Worm (Caenorhabditis elegans): ENCODE results near the gene apc-17.
A peak's percentile ranks its signal among the peaks of the same experiment; 100 is the strongest.

DNA sequence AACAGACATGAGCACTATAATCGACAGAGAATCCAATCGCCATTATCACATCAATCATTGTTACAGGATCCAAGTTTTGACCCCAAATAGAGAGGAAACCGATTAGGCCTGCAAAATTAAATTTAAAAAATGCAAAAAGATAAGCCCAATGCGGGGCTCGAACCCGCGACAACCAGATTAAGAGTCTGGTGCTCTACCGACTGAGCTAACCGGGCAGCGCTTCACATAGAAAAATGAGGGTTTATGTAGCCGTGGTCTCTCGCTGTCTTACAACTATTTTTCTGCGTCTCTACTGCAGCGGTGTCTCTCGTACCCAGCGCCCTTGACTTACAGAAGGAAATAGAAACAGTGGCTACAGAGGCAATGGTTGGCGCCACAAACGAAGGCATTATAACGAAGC, 49.7 kb downstream of the apc-17 start:
- no peak for TF ChIP-seq W03F9.2 (tag; optimal IDR thresholded peaks at IDR 0.05)
- peak; percentile 35 for TF ChIP-seq dao-5 (tag; optimal IDR thresholded peaks at IDR 0.05)
- TF ChIP-seq him-1 (tag; optimal IDR thresholded peaks at IDR 0.05): peak; percentile 31

Data from whole organism, L4/young adult.